Fruit fly (Drosophila melanogaster): Measurements from ENCODE around the gene danr.

dm6 chr3R:25161520-25161919, 23.6 kb downstream of the danr start:
- TF ChIP-seq CG8159 (tag; optimal IDR thresholded peaks at IDR 0.05) (peak; percentile 18), fd96Ca (GFP tag; IDR thresholded peaks at IDR 0.05) (no peak), CG15710 (tag; optimal IDR thresholded peaks at IDR 0.05) (no peak), gl (tag; optimal IDR thresholded peaks at IDR 0.05) (no peak), EcR (GFP tag; optimal IDR thresholded peaks at IDR 0.05) (no peak), CG13204 (GFP tag; optimal IDR thresholded peaks at IDR 0.05) (no peak), CG34367 (tag; optimal IDR thresholded peaks at IDR 0.05) (no peak), CG17806 (tag; optimal IDR thresholded peaks at IDR 0.05) (no peak), CG10348 (GFP tag; IDR thresholded peaks at IDR 0.05) (no peak), CG8301 (tag; optimal IDR thresholded peaks at IDR 0.05) (no peak)
